Worm (Caenorhabditis elegans) whole organism, L1 larva: ENCODE results near the gene clec-202.

Experiments used
- elt-3 ChIP-seq, 6 experiments: fragments of 150-350 bp in 1 of 6; sonication (generic microtip); optimal IDR thresholded peaks; 2 replicates each; lab custom pipeline; 2017 to 2018; ENCODE audit warnings: missing biosample characterization in 6 of 6, missing genetic modification characterization in 6 of 6, inconsistent platforms in 1 of 6
- fkh-10 ChIP-seq: sonication (generic microtip); optimal IDR thresholded peaks from 2 replicates; lab custom pipeline; 2017; ENCODE audit warnings: missing biosample characterization, missing genetic modification reagents, missing genetic modification characterization
- fkh-4 ChIP-seq: sonication (generic microtip); optimal IDR thresholded peaks from 2 replicates; lab custom pipeline; 2016; ENCODE audit warnings: missing compliant biosample characterization, missing genetic modification characterization, borderline replicate concordance
- irx-1 ChIP-seq: sonication (generic microtip); optimal IDR thresholded peaks from 2 replicates; lab custom pipeline; 2016; ENCODE audit warnings: missing genetic modification characterization, missing compliant biosample characterization
- nhr-237 ChIP-seq: fragments of 150-350 bp; optimal IDR thresholded peaks from 2 replicates; lab custom pipeline; 2014; ENCODE audit warnings: missing biosample characterization, missing genetic modification characterization
- nhr-84 ChIP-seq: sonication (generic microtip); optimal IDR thresholded peaks from 2 replicates; lab custom pipeline; 2017; ENCODE audit warnings: missing biosample characterization, missing genetic modification characterization
- skn-1 ChIP-seq: fragments of 150-350 bp; optimal IDR thresholded peaks from 2 replicates; lab custom pipeline; 2014; ENCODE audit warnings: missing biosample characterization, missing genetic modification characterization
- swsn-7 ChIP-seq: sonication (generic microtip); optimal IDR thresholded peaks from 2 replicates; lab custom pipeline; 2016; ENCODE audit warnings: missing genetic modification characterization, missing compliant biosample characterization

- no peak for TF ChIP-seq swsn-7 (tag; lab: Kevin White, UChicago)
- TF ChIP-seq elt-3 (tag; optimal IDR thresholded peaks at IDR 0.05; lab: Kevin White, UChicago), result no peak
- TF ChIP-seq skn-1, result no peak
- no peak for TF ChIP-seq fkh-10 (GFP tag; lab: Kevin White, UChicago)
- no peak for TF ChIP-seq irx-1 (tag; lab: Kevin White, UChicago)
- TF ChIP-seq nhr-84 (tag; lab: Kevin White, UChicago), result no peak
- no peak for TF ChIP-seq nhr-237 (tag; lab: Kevin White, UChicago)
- no peak for TF ChIP-seq fkh-4
Observed at ce11 chrIV:17341033-17341432, 20.2 kb upstream of the clec-202 start.
